Fruit fly (Drosophila melanogaster) whole organism, embryonic: ENCODE measurements around the gene g.
A peak's percentile ranks its signal among the peaks of the same experiment; 100 is the strongest.

ENCODE experiments used
- Atf-2 ChIP-seq: fragments of 200-800 bp; sonication (Bioruptor generic); optimal IDR thresholded peaks from 2 replicates; lab custom pipeline; 2016; ENCODE audit warnings: missing biosample characterization, missing genetic modification characterization
- Atf3 ChIP-seq: fragments of 200-800 bp; sonication (Bioruptor generic); optimal IDR thresholded peaks from 3 replicates; lab custom pipeline; 2016; ENCODE audit warnings: missing biosample characterization, missing genetic modification characterization
- CG11504 ChIP-seq: fragments of 200-800 bp; sonication (Bioruptor generic); optimal IDR thresholded peaks from 3 replicates; lab custom pipeline; 2019; ENCODE audit warnings: missing biosample characterization, mild to moderate bottlenecking, missing genetic modification characterization, moderate library complexity
- CG12744 ChIP-seq: fragments of 200-800 bp; sonication (Bioruptor generic); optimal IDR thresholded peaks from 2 replicates; lab custom pipeline; 2016; ENCODE audit warnings: missing biosample characterization, missing genetic modification characterization
- CG13775 ChIP-seq: fragments of 200-800 bp; sonication (Bioruptor generic); optimal IDR thresholded peaks from 3 replicates; lab custom pipeline; 2017; ENCODE audit warnings: missing biosample characterization, mild to moderate bottlenecking, missing genetic modification characterization
- CG15269 ChIP-seq: fragments of 200-800 bp; sonication (Bioruptor generic); optimal IDR thresholded peaks from 2 replicates; lab custom pipeline; 2018; ENCODE audit warnings: missing biosample characterization, mild to moderate bottlenecking, missing genetic modification characterization, moderate library complexity
- CG15479 ChIP-seq: fragments of 200-800 bp; sonication (Bioruptor generic); optimal IDR thresholded peaks from 3 replicates; lab custom pipeline; 2019; ENCODE audit warnings: missing biosample characterization, mild to moderate bottlenecking, missing genetic modification characterization, moderate library complexity
- CG3065 ChIP-seq: fragments of 200-800 bp; sonication (Bioruptor generic); optimal IDR thresholded peaks from 2 replicates; lab custom pipeline; 2016; ENCODE audit warnings: missing biosample characterization, missing genetic modification characterization
- CG32767 ChIP-seq: fragments of 200-800 bp; sonication (Bioruptor generic); IDR thresholded peaks from 2 replicates; pipeline ENCODE4 v1.3.6; 2022; ENCODE audit warnings: missing biosample characterization, missing genetic modification characterization
- CG33557 ChIP-seq: fragments of 200-800 bp; sonication (Bioruptor generic); optimal IDR thresholded peaks from 2 replicates; lab custom pipeline; 2019; ENCODE audit warnings: missing biosample characterization, mild to moderate bottlenecking, missing genetic modification characterization, moderate library complexity
- CG34422 ChIP-seq: fragments of 200-800 bp; sonication (Bioruptor generic); IDR thresholded peaks from 3 replicates; pipeline ENCODE4 v1.3.6; 2022; ENCODE audit warnings: missing biosample characterization, missing genetic modification characterization
- CG4360 ChIP-seq: fragments of 200-800 bp; sonication (Bioruptor generic); IDR thresholded peaks from 2 replicates; pipeline ENCODE4 v1.3.6; 2022; ENCODE audit warnings: missing biosample characterization, missing genetic modification characterization
- CG4617 ChIP-seq: fragments of 200-800 bp; sonication (Bioruptor generic); optimal IDR thresholded peaks from 3 replicates; lab custom pipeline; 2016; ENCODE audit warnings: missing biosample characterization, missing genetic modification characterization, borderline replicate concordance
- CG6813 ChIP-seq: fragments of 200-800 bp; sonication (Bioruptor generic); optimal IDR thresholded peaks from 2 replicates; lab custom pipeline; 2017; ENCODE audit warnings: missing biosample characterization, missing genetic modification characterization, mild to moderate bottlenecking, moderate library complexity, missing genetic modification reagents
- CG9932 ChIP-seq: fragments of 200-800 bp; sonication (Bioruptor generic); IDR thresholded peaks from 2 replicates; pipeline ENCODE4 v1.3.6; 2022; ENCODE audit warnings: missing biosample characterization, missing genetic modification characterization
- Dbx ChIP-seq: fragments of 200-800 bp; sonication (Bioruptor generic); IDR thresholded peaks from 3 replicates; pipeline ENCODE4 v1.3.6; 2022; ENCODE audit warnings: missing biosample characterization, missing genetic modification characterization
- Drgx ChIP-seq: fragments of 200-800 bp; sonication (Bioruptor generic); IDR thresholded peaks from 2 replicates; pipeline ENCODE4 v1.3.6; 2022; ENCODE audit warnings: missing biosample characterization, missing genetic modification characterization
- Eip74EF ChIP-seq, 2 experiments: fragments of 200-800 bp in 1 of 2; fragments of >200 bp in 1 of 2; sonication (Bioruptor generic) in 1 of 2; optimal IDR thresholded peaks; 2 replicates each; lab custom pipeline; 2017 to 2019; ENCODE audit warnings: missing biosample characterization in 2 of 2, missing genetic modification characterization in 2 of 2, mild to moderate bottlenecking in 1 of 2, moderate library complexity in 1 of 2
- Elba2 ChIP-seq: fragments of 200-800 bp; sonication (Bioruptor generic); optimal IDR thresholded peaks from 3 replicates; lab custom pipeline; 2016; ENCODE audit warnings: missing biosample characterization, missing genetic modification characterization
- MESR4 ChIP-seq: fragments of 200-800 bp; sonication (Bioruptor generic); optimal IDR thresholded peaks from 2 replicates; lab custom pipeline; 2018; ENCODE audit warnings: missing biosample characterization, mild to moderate bottlenecking, missing genetic modification characterization, moderate library complexity
- Myb ChIP-seq: fragments of 200-800 bp; sonication (Bioruptor generic); optimal IDR thresholded peaks from 2 replicates; lab custom pipeline; 2016; ENCODE audit warnings: missing biosample characterization, missing genetic modification characterization
- Nf-YB ChIP-seq: fragments of 200-800 bp; sonication (Bioruptor generic); optimal IDR thresholded peaks from 3 replicates; lab custom pipeline; 2019; ENCODE audit warnings: missing biosample characterization, mild to moderate bottlenecking, missing genetic modification characterization, moderate library complexity
- Poxn ChIP-seq: fragments of 200-800 bp; sonication (Bioruptor generic); IDR thresholded peaks from 2 replicates; pipeline ENCODE4 v1.3.6; 2022; ENCODE audit warnings: missing biosample characterization, missing genetic modification characterization
- Sin3A ChIP-seq: fragments of >200 bp; optimal IDR thresholded peaks from 2 replicates; lab custom pipeline; 2018
- Vsx1 ChIP-seq: fragments of 200-800 bp; sonication (Bioruptor generic); optimal IDR thresholded peaks from 2 replicates; lab custom pipeline; 2017; ENCODE audit warnings: missing biosample characterization, mild to moderate bottlenecking, missing genetic modification characterization, missing genetic modification reagents
- YL-1 ChIP-seq: fragments of 200-800 bp; sonication (Bioruptor generic); optimal IDR thresholded peaks from 3 replicates; lab custom pipeline; 2017; ENCODE audit warnings: missing biosample characterization, mild to moderate bottlenecking, missing genetic modification characterization
- ash1 ChIP-seq: fragments of 200-800 bp; sonication (Bioruptor generic); optimal IDR thresholded peaks from 2 replicates; lab custom pipeline; 2018; ENCODE audit warnings: missing biosample characterization, mild to moderate bottlenecking, missing genetic modification characterization
- az2 ChIP-seq: fragments of 200-800 bp; sonication (Bioruptor generic); optimal IDR thresholded peaks from 3 replicates; lab custom pipeline; 2016; ENCODE audit warnings: missing biosample characterization, missing genetic modification characterization
- caup ChIP-seq: fragments of 200-800 bp; sonication (Bioruptor generic); optimal IDR thresholded peaks from 3 replicates; lab custom pipeline; 2017; ENCODE audit warnings: missing biosample characterization, mild to moderate bottlenecking, missing genetic modification characterization, moderate library complexity; ENCODE audit not compliant: severe bottlenecking
- cg ChIP-seq: fragments of 200-800 bp; sonication (Bioruptor generic); optimal IDR thresholded peaks from 3 replicates; lab custom pipeline; 2019; ENCODE audit warnings: missing biosample characterization, mild to moderate bottlenecking, missing genetic modification characterization, moderate library complexity
- ci ChIP-seq: fragments of 200-800 bp; sonication (Bioruptor generic); IDR thresholded peaks from 3 replicates; pipeline ENCODE4 v1.3.6; 2022; ENCODE audit warnings: missing biosample characterization, missing genetic modification characterization
- dmrt99B ChIP-seq: fragments of 200-800 bp; sonication (Bioruptor generic); optimal IDR thresholded peaks from 2 replicates; lab custom pipeline; 2018; ENCODE audit warnings: missing biosample characterization, mild to moderate bottlenecking, missing genetic modification characterization, moderate library complexity
- eyg ChIP-seq: fragments of 200-800 bp; sonication (Bioruptor generic); optimal IDR thresholded peaks from 3 replicates; lab custom pipeline; 2016; ENCODE audit warnings: missing biosample characterization, missing genetic modification characterization
- gcm ChIP-seq: fragments of 200-800 bp; sonication (Bioruptor generic); optimal IDR thresholded peaks from 2 replicates; lab custom pipeline; 2019; ENCODE audit warnings: missing biosample characterization, mild to moderate bottlenecking, missing genetic modification characterization, moderate library complexity
- grau ChIP-seq: fragments of 200-800 bp; optimal IDR thresholded peaks from 3 replicates; lab custom pipeline; 2019; ENCODE audit warnings: missing biosample characterization, mild to moderate bottlenecking, missing genetic modification characterization, moderate library complexity
- ham ChIP-seq: fragments of 200-800 bp; sonication (Bioruptor generic); IDR thresholded peaks from 2 replicates; pipeline ENCODE4 v1.3.6; 2022; ENCODE audit warnings: missing biosample characterization, missing genetic modification characterization
- her ChIP-seq: fragments of 200-800 bp; sonication (Bioruptor generic); optimal IDR thresholded peaks from 2 replicates; lab custom pipeline; 2016; ENCODE audit warnings: missing biosample characterization, missing genetic modification characterization
- hkb ChIP-seq, 2 experiments: fragments of 200-800 bp in 1 of 2; fragments of >200 bp in 1 of 2; sonication (Bioruptor generic) in 1 of 2; IDR thresholded peaks in 1 of 2; optimal IDR thresholded peaks in 1 of 2; 2 replicates each; pipeline versions ENCODE4 v1.3.6 to Lab custom; 2017 to 2022; ENCODE audit warnings: missing biosample characterization in 1 of 2, missing genetic modification characterization in 1 of 2
- insv ChIP-seq, 2 experiments: fragments of 200-800 bp; sonication (Bioruptor generic); optimal IDR thresholded peaks; 3 replicates each; lab custom pipeline; 2016 to 2018; ENCODE audit warnings: missing biosample characterization in 2 of 2, missing genetic modification characterization in 2 of 2
- nerfin-1 ChIP-seq: fragments of 200-800 bp; sonication (Bioruptor generic); optimal IDR thresholded peaks from 3 replicates; lab custom pipeline; 2019; ENCODE audit warnings: missing biosample characterization, mild to moderate bottlenecking, missing genetic modification characterization, moderate library complexity
- nmo ChIP-seq: fragments of 200-800 bp; sonication (Bioruptor generic); optimal IDR thresholded peaks from 2 replicates; lab custom pipeline; 2018; ENCODE audit warnings: missing biosample characterization, mild to moderate bottlenecking, missing genetic modification characterization, moderate library complexity
- pita ChIP-seq: fragments of 200-800 bp; sonication (Bioruptor generic); optimal IDR thresholded peaks from 2 replicates; lab custom pipeline; 2017; ENCODE audit warnings: missing biosample characterization, mild to moderate bottlenecking, missing genetic modification characterization
- repo ChIP-seq: fragments of 200-800 bp; sonication (Bioruptor generic); optimal IDR thresholded peaks from 2 replicates; lab custom pipeline; 2016; ENCODE audit warnings: missing biosample characterization, missing genetic modification characterization
- salm ChIP-seq: fragments of 200-800 bp; sonication (Bioruptor generic); optimal IDR thresholded peaks from 2 replicates; lab custom pipeline; 2018; ENCODE audit warnings: missing biosample characterization, mild to moderate bottlenecking, missing genetic modification characterization
- seq ChIP-seq: fragments of 200-800 bp; sonication (Bioruptor generic); IDR thresholded peaks from 2 replicates; pipeline ENCODE4 v1.3.6; 2022; ENCODE audit warnings: missing biosample characterization, missing genetic modification characterization
- tup ChIP-seq: fragments of 200-800 bp; sonication (Bioruptor generic); optimal IDR thresholded peaks from 2 replicates; lab custom pipeline; 2016; ENCODE audit warnings: missing biosample characterization, mild to moderate bottlenecking, missing genetic modification characterization, moderate library complexity
- wor ChIP-seq: fragments of 200-800 bp; sonication (Bioruptor generic); IDR thresholded peaks from 2 replicates; pipeline ENCODE4 v1.3.6; 2022; ENCODE audit warnings: missing biosample characterization, missing genetic modification characterization
- zen ChIP-seq: fragments of 200-800 bp; sonication (Bioruptor generic); optimal IDR thresholded peaks from 3 replicates; lab custom pipeline; 2018; ENCODE audit warnings: missing biosample characterization, mild to moderate bottlenecking, missing genetic modification characterization, moderate library complexity

g gene

DNA sequence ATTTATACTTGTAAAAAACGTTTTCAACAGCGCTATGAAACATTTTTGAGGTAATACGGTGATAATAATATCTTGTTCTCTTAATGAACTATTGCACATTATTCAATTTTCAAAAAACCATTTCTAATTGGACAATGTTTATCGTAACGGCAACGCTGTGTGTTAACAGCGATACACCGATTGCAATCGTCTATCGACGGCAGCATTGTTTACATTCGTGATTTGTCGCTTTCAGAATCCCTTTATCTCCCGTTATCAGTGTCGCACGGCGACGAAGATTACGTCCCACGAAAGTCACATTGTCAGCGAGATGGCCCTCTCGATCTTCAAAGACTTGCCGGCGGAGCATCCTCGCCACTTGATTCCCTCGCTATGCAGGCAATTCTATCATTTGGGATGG, 1.9 kb upstream of the g start, which contains the start of gene CG11134 (continued):
- TF ChIP-seq az2 (GFP tag; lab: Kevin White, UChicago) (no peak), gcm (no peak), repo (GFP tag; lab: Kevin White, UChicago) (no peak), Myb (GFP tag; lab: Kevin White, UChicago) (peak; percentile 61), Sin3A (no peak), grau (tag; lab: Kevin White, UChicago) (no peak), seq (GFP tag; lab: Robert Waterston, UW) (no peak), CG12744 (GFP tag; lab: Kevin White, UChicago) (no peak), Dbx (GFP tag; lab: Robert Waterston, UW) (no peak), her (GFP tag; lab: Kevin White, UChicago) (no peak), Atf3 (no peak), Poxn (GFP tag; lab: Robert Waterston, UW) (no peak), CG15269 (no peak), pita (GFP tag; lab: Kevin White, UChicago) (no peak), CG9932 (GFP tag; lab: Robert Waterston, UW) (no peak), CG33557 (GFP tag; lab: Kevin White, UChicago) (no peak), CG6813 (GFP tag; lab: Kevin White, UChicago) (no peak), ci (no peak), ham (GFP tag; lab: Robert Waterston, UW) (no peak), eyg (no peak), CG13775 (GFP tag; lab: Kevin White, UChicago) (no peak), CG15479 (GFP tag; lab: Kevin White, UChicago) (peak; percentile 52), CG32767 (no peak), Nf-YB (GFP tag; lab: Kevin White, UChicago) (no peak), CG11504 (tag; lab: Kevin White, UChicago) (no peak), salm (tag; lab: Kevin White, UChicago) (no peak)

DNA sequence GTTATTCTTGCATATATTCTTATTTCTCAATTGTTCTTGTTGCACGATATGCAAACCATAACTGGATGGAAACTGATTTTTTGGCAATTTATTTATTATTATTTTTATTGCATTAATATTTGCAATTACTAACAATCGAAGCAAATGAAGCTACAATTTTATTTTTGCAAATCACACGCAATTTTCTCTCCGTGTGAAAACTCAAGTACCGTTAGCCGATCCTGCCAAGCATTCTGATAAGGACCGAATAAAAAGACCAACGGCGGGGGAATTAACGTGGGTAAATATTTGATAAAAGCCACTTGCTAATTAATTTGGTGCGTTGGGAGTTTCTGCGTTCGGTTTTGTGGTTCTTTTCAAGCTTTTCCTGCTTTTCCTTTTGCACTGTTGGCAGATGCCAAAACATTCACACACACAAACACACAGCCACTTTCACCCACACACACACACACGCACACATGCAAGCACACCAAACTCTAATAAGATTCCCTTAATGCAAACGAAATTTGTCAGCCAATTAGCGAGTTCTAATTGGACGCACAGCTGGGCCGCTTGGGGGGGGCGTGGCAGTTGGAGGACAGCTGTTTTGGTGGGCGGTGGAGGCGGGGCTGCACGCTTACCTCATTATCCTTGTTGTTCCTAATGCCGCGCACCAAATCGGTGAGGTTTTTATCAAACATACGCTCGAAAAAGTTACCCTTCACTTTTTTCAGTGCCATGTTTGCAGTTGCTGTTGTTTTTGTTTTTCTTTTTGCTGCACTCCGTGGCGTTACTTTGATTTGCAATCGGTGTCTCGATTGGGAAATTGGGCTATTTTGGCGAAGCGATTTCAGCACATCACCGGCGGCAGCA, 530 bp downstream of the g start:
- TF ChIP-seq CG4360 (GFP tag; lab: Robert Waterston, UW), result 0 out of 2 replicates have a peak, but pooled peaks have one; percentile 15
- no peak for TF ChIP-seq ash1 (GFP tag; lab: Kevin White, UChicago)
- TF ChIP-seq nmo (GFP tag; lab: Kevin White, UChicago), result peak; percentile 1
- TF ChIP-seq Nf-YB (GFP tag; lab: Kevin White, UChicago), result peak; percentile 11
- no peak for TF ChIP-seq Atf-2
- TF ChIP-seq cg, result peak; percentile 77
- peak; percentile 38 for TF ChIP-seq MESR4 (GFP tag; lab: Kevin White, UChicago)
- TF ChIP-seq CG4617 (GFP tag; lab: Kevin White, UChicago), result peak; percentile 79
- no peak for TF ChIP-seq hkb (optimal IDR thresholded peaks at IDR 0.05; lab: Kevin White, UChicago)
- 0 out of 2 replicates have a peak, but pooled peaks have one; percentile 7 for TF ChIP-seq hkb (GFP tag; IDR thresholded peaks at IDR 0.05; lab: Robert Waterston, UW)
- peak; percentile 88 for TF ChIP-seq Elba2 (GFP tag; lab: Kevin White, UChicago)
- peak; percentile 46; the same call in 1 of the 3 replicates for TF ChIP-seq CG34422
- TF ChIP-seq wor (GFP tag; lab: Robert Waterston, UW), result no peak
- TF ChIP-seq Eip74EF (GFP tag; optimal IDR thresholded peaks at IDR 0.05; lab: Kevin White, UChicago), result peak in 1 of 2 experiments; percentile 29
- peak; percentile 37 for TF ChIP-seq nerfin-1 (tag; lab: Kevin White, UChicago)
- peak; percentile 79 for TF ChIP-seq Vsx1 (GFP tag; lab: Kevin White, UChicago)
- peak; percentile 17; the same call in 1 of the 2 replicates for TF ChIP-seq Drgx (GFP tag; lab: Robert Waterston, UW)
- TF ChIP-seq YL-1, result peak; percentile 25
- no peak for TF ChIP-seq dmrt99B
- no peak for TF ChIP-seq tup (GFP tag; lab: Kevin White, UChicago)
- TF ChIP-seq zen (tag; lab: Kevin White, UChicago), result peak; percentile 7
- TF ChIP-seq insv (GFP tag; optimal IDR thresholded peaks at IDR 0.05; lab: Kevin White, UChicago), result peak; percentile 91 to 98
- TF ChIP-seq caup (GFP tag; lab: Kevin White, UChicago), result peak; percentile 10
- peak; percentile 97 for TF ChIP-seq CG3065 (GFP tag; lab: Kevin White, UChicago)
